Fruit fly (Drosophila melanogaster) whole organism, embryonic: ENCODE results near the gene Bx.
A peak's percentile ranks its signal among the peaks of the same experiment; 100 is the strongest.

Experiments used
- ATbp ChIP-seq: fragments of 200-800 bp; sonication (Bioruptor generic); optimal IDR thresholded peaks from 2 replicates; lab custom pipeline; 2017; ENCODE audit warnings: missing biosample characterization, mild to moderate bottlenecking, missing genetic modification characterization, missing genetic modification reagents
- Bdp1 ChIP-seq: fragments of 200-800 bp; sonication (Bioruptor generic); optimal IDR thresholded peaks from 3 replicates; lab custom pipeline; 2016; ENCODE audit warnings: missing biosample characterization, missing genetic modification characterization
- Bteb2 ChIP-seq: fragments of 200-800 bp; sonication (Bioruptor generic); optimal IDR thresholded peaks from 2 replicates; lab custom pipeline; 2016; ENCODE audit warnings: missing biosample characterization, missing genetic modification characterization
- CG10147 ChIP-seq: fragments of 200-800 bp; sonication (Bioruptor generic); optimal IDR thresholded peaks from 2 replicates; lab custom pipeline; 2019; ENCODE audit warnings: missing biosample characterization, mild to moderate bottlenecking, missing genetic modification characterization, moderate library complexity
- CG12942 ChIP-seq: fragments of 200-800 bp; sonication (Bioruptor generic); optimal IDR thresholded peaks from 3 replicates; lab custom pipeline; 2016; ENCODE audit warnings: missing biosample characterization, missing genetic modification characterization
- CG13287 ChIP-seq: fragments of 200-800 bp; sonication (Bioruptor generic); IDR thresholded peaks from 2 replicates; pipeline ENCODE4 v1.3.6; 2022; ENCODE audit warnings: missing biosample characterization, missing genetic modification characterization; ENCODE audit not compliant: partially characterized antibody
- CG13775 ChIP-seq: fragments of 200-800 bp; sonication (Bioruptor generic); optimal IDR thresholded peaks from 3 replicates; lab custom pipeline; 2017; ENCODE audit warnings: missing biosample characterization, mild to moderate bottlenecking, missing genetic modification characterization
- CG16863 ChIP-seq: fragments of 200-800 bp; sonication (Bioruptor generic); optimal IDR thresholded peaks from 3 replicates; lab custom pipeline; 2016; ENCODE audit warnings: missing biosample characterization, missing genetic modification characterization
- CG17186 ChIP-seq: fragments of 200-800 bp; sonication (Bioruptor generic); optimal IDR thresholded peaks from 3 replicates; lab custom pipeline; 2017; ENCODE audit warnings: missing biosample characterization, missing genetic modification reagents, missing genetic modification characterization
- CG2678 ChIP-seq: fragments of 200-800 bp; sonication (Bioruptor generic); optimal IDR thresholded peaks from 3 replicates; lab custom pipeline; 2019; ENCODE audit warnings: missing biosample characterization, mild to moderate bottlenecking, missing genetic modification characterization, moderate library complexity
- CG32772 ChIP-seq: fragments of 200-800 bp; sonication (Bioruptor generic); IDR thresholded peaks from 2 replicates; pipeline ENCODE4 v1.3.6; 2022; ENCODE audit warnings: missing biosample characterization, missing genetic modification characterization
- CG33557 ChIP-seq: fragments of 200-800 bp; sonication (Bioruptor generic); optimal IDR thresholded peaks from 2 replicates; lab custom pipeline; 2019; ENCODE audit warnings: missing biosample characterization, mild to moderate bottlenecking, missing genetic modification characterization, moderate library complexity
- CG34422 ChIP-seq: fragments of 200-800 bp; sonication (Bioruptor generic); IDR thresholded peaks from 3 replicates; pipeline ENCODE4 v1.3.6; 2022; ENCODE audit warnings: missing biosample characterization, missing genetic modification characterization
- CG3995 ChIP-seq: fragments of 200-800 bp; sonication (Bioruptor generic); optimal IDR thresholded peaks from 3 replicates; lab custom pipeline; 2016; ENCODE audit warnings: missing biosample characterization, missing genetic modification characterization
- CG4730 ChIP-seq: fragments of 200-800 bp; sonication (Bioruptor generic); IDR thresholded peaks from 2 replicates; pipeline ENCODE4 v1.3.6; 2022; ENCODE audit warnings: missing biosample characterization, missing genetic modification characterization
- CG5180 ChIP-seq: fragments of 200-800 bp; sonication (Bioruptor generic); optimal IDR thresholded peaks from 3 replicates; lab custom pipeline; 2017; ENCODE audit warnings: missing biosample characterization, missing genetic modification characterization, mild to moderate bottlenecking, moderate library complexity, missing genetic modification reagents
- CG8924 ChIP-seq: fragments of 200-800 bp; optimal IDR thresholded peaks from 3 replicates; lab custom pipeline; 2019; ENCODE audit warnings: missing biosample characterization, mild to moderate bottlenecking, missing genetic modification characterization, moderate library complexity
- Camta ChIP-seq: fragments of 200-800 bp; sonication (Bioruptor generic); optimal IDR thresholded peaks from 2 replicates; lab custom pipeline; 2016; ENCODE audit warnings: missing biosample characterization, missing genetic modification characterization
- CkIIα-i1 ChIP-seq: fragments of 200-800 bp; sonication (Bioruptor generic); IDR thresholded peaks from 2 replicates; pipeline ENCODE4 v1.3.6; 2022; ENCODE audit warnings: missing biosample characterization, missing genetic modification characterization
- Dll ChIP-seq: fragments of 200-800 bp; sonication (Bioruptor generic); IDR thresholded peaks from 4 replicates; pipeline ENCODE4 v1.3.6; 2022; ENCODE audit warnings: missing biosample characterization, missing genetic modification characterization; ENCODE audit not compliant: partially characterized antibody
- Ets65A ChIP-seq: fragments of 200-800 bp; sonication (Bioruptor generic); peaks from one replicate; lab custom pipeline; 2016; ENCODE audit warnings: missing biosample characterization, missing genetic modification characterization
- HLH4C ChIP-seq: fragments of 200-800 bp; sonication (Bioruptor generic); IDR thresholded peaks from 3 replicates; pipeline ENCODE4 v1.3.6; 2022; ENCODE audit warnings: missing biosample characterization, missing genetic modification characterization; ENCODE audit not compliant: partially characterized antibody
- Hsf ChIP-seq: fragments of 200-800 bp; sonication (Bioruptor generic); optimal IDR thresholded peaks from 3 replicates; lab custom pipeline; 2016; ENCODE audit warnings: missing biosample characterization, missing genetic modification characterization
- Sox100B ChIP-seq: fragments of 200-800 bp; sonication (Bioruptor generic); optimal IDR thresholded peaks from 3 replicates; lab custom pipeline; 2018; ENCODE audit warnings: missing biosample characterization, mild to moderate bottlenecking, missing genetic modification characterization
- Sox102F ChIP-seq: fragments of 200-800 bp; sonication (Bioruptor generic); optimal IDR thresholded peaks from 2 replicates; lab custom pipeline; 2018; ENCODE audit warnings: missing biosample characterization, mild to moderate bottlenecking, missing genetic modification characterization, moderate library complexity
- Ssrp ChIP-seq: fragments of 200-800 bp; sonication (Bioruptor generic); optimal IDR thresholded peaks from 2 replicates; lab custom pipeline; 2018; ENCODE audit warnings: missing biosample characterization, mild to moderate bottlenecking, missing genetic modification characterization, moderate library complexity
- Xbp1 ChIP-seq: fragments of 200-800 bp; sonication (Bioruptor generic); optimal IDR thresholded peaks from 3 replicates; lab custom pipeline; 2016; ENCODE audit warnings: missing biosample characterization, mild to moderate bottlenecking, missing genetic modification characterization
- al ChIP-seq: fragments of 200-800 bp; sonication (Bioruptor generic); IDR thresholded peaks from 2 replicates; pipeline ENCODE4 v1.3.6; 2022; ENCODE audit warnings: missing biosample characterization, missing genetic modification characterization
- aop ChIP-seq: fragments of 200-800 bp; sonication (Bioruptor generic); IDR thresholded peaks from 2 replicates; pipeline ENCODE4 v1.3.6; 2022; ENCODE audit warnings: missing biosample characterization, missing genetic modification characterization
- chinmo ChIP-seq: fragments of 200-800 bp; sonication (Bioruptor generic); IDR thresholded peaks from 4 replicates; pipeline ENCODE4 v1.3.6; 2022; ENCODE audit warnings: missing biosample characterization, missing genetic modification characterization; ENCODE audit not compliant: partially characterized antibody
- chn ChIP-seq: fragments of 200-800 bp; sonication (Bioruptor generic); optimal IDR thresholded peaks from 2 replicates; lab custom pipeline; 2016; ENCODE audit warnings: missing biosample characterization, missing genetic modification characterization
- ci ChIP-seq: fragments of 200-800 bp; sonication (Bioruptor generic); IDR thresholded peaks from 3 replicates; pipeline ENCODE4 v1.3.6; 2022; ENCODE audit warnings: missing biosample characterization, missing genetic modification characterization
- cwo ChIP-seq: fragments of 200-800 bp; sonication (Bioruptor generic); optimal IDR thresholded peaks from 3 replicates; lab custom pipeline; 2017; ENCODE audit warnings: missing biosample characterization, missing genetic modification characterization, mild to moderate bottlenecking, moderate library complexity, missing genetic modification reagents
- da ChIP-seq: fragments of 200-800 bp; sonication (Bioruptor generic); optimal IDR thresholded peaks from 2 replicates; lab custom pipeline; 2016; ENCODE audit warnings: missing biosample characterization, missing genetic modification characterization
- en ChIP-seq: fragments of 200-800 bp; sonication (Bioruptor generic); optimal IDR thresholded peaks from 2 replicates; lab custom pipeline; 2016; ENCODE audit warnings: missing biosample characterization, missing genetic modification characterization
- ewg ChIP-seq: fragments of 200-800 bp; sonication (Bioruptor generic); optimal IDR thresholded peaks from 3 replicates; lab custom pipeline; 2017; ENCODE audit warnings: mild to moderate bottlenecking, missing biosample characterization, missing genetic modification reagents, missing genetic modification characterization
- eyg ChIP-seq: fragments of 200-800 bp; sonication (Bioruptor generic); optimal IDR thresholded peaks from 3 replicates; lab custom pipeline; 2016; ENCODE audit warnings: missing biosample characterization, missing genetic modification characterization
- fd64A ChIP-seq: fragments of 200-800 bp; sonication (Bioruptor generic); optimal IDR thresholded peaks from 3 replicates; lab custom pipeline; 2018; ENCODE audit warnings: missing biosample characterization, mild to moderate bottlenecking, missing genetic modification characterization
- gem ChIP-seq: fragments of 200-800 bp; sonication (Bioruptor generic); optimal IDR thresholded peaks from 2 replicates; lab custom pipeline; 2019; ENCODE audit warnings: missing biosample characterization, mild to moderate bottlenecking, missing genetic modification characterization, moderate library complexity
- h ChIP-seq: fragments of >200 bp; optimal IDR thresholded peaks from 2 replicates; lab custom pipeline; 2017
- ken ChIP-seq: fragments of 200-800 bp; sonication (Bioruptor generic); IDR thresholded peaks from 3 replicates; pipeline ENCODE4 v1.3.6; 2022; ENCODE audit warnings: missing biosample characterization, missing genetic modification characterization
- mam ChIP-seq: fragments of 200-800 bp; sonication (Bioruptor generic); optimal IDR thresholded peaks from 3 replicates; lab custom pipeline; 2016; ENCODE audit warnings: missing biosample characterization, missing genetic modification characterization
- pita ChIP-seq: fragments of 200-800 bp; sonication (Bioruptor generic); optimal IDR thresholded peaks from 2 replicates; lab custom pipeline; 2017; ENCODE audit warnings: missing biosample characterization, mild to moderate bottlenecking, missing genetic modification characterization
- prd ChIP-seq, 3 experiments: fragments of >200 bp in 2 of 3; fragments of 200-800 bp in 1 of 3; sonication (Bioruptor generic) in 1 of 3; optimal IDR thresholded peaks in 2 of 3; IDR thresholded peaks in 1 of 3; 2 replicates in 2 of 3; 3 replicates in 1 of 3; pipeline versions ENCODE4 v1.3.6 to Lab custom; 2017 to 2022; ENCODE audit warnings: missing biosample characterization in 1 of 3, missing genetic modification characterization in 1 of 3
- pros ChIP-seq: fragments of 200-800 bp; sonication (Bioruptor generic); optimal IDR thresholded peaks from 3 replicates; lab custom pipeline; 2019; ENCODE audit warnings: missing biosample characterization, mild to moderate bottlenecking, missing genetic modification characterization, moderate library complexity
- sd ChIP-seq: fragments of 200-800 bp; sonication (Bioruptor generic); optimal IDR thresholded peaks from 3 replicates; lab custom pipeline; 2018; ENCODE audit warnings: missing biosample characterization, mild to moderate bottlenecking, missing genetic modification characterization, moderate library complexity
- slbo ChIP-seq: fragments of 200-800 bp; sonication (Bioruptor generic); IDR thresholded peaks from 2 replicates; pipeline ENCODE4 v1.3.6; 2022; ENCODE audit warnings: missing biosample characterization, missing genetic modification characterization
- tap ChIP-seq: fragments of 200-800 bp; optimal IDR thresholded peaks from 3 replicates; lab custom pipeline; 2019; ENCODE audit warnings: missing biosample characterization, mild to moderate bottlenecking, missing genetic modification characterization, moderate library complexity
- trem ChIP-seq: fragments of 200-800 bp; optimal IDR thresholded peaks from 3 replicates; lab custom pipeline; 2019; ENCODE audit warnings: missing biosample characterization, mild to moderate bottlenecking, missing genetic modification characterization, moderate library complexity
- vfl ChIP-seq: fragments of 200-800 bp; sonication (Bioruptor generic); optimal IDR thresholded peaks from 2 replicates; lab custom pipeline; 2016; ENCODE audit warnings: missing biosample characterization, missing genetic modification characterization
- zfh1 ChIP-seq: fragments of 200-800 bp; sonication (Bioruptor generic); IDR thresholded peaks from 3 replicates; pipeline ENCODE4 v1.3.6; 2022; ENCODE audit warnings: missing biosample characterization, missing genetic modification characterization

The Bx gene

dm6 chrX:18523146-18523812, 8.1 kb downstream of the Bx start (continued):
- TF ChIP-seq tap (tag; lab: Kevin White, UChicago), result no peak
- no peak for TF ChIP-seq ci (GFP tag; lab: Robert Waterston, UW)
- TF ChIP-seq prd (optimal IDR thresholded peaks at IDR 0.05; lab: Kevin White, UChicago), result no peak
- no peak for TF ChIP-seq prd (GFP tag; IDR thresholded peaks at IDR 0.05; lab: Robert Waterston, UW)
- TF ChIP-seq h (lab: Kevin White, UChicago), result no peak
- TF ChIP-seq CG13287 (GFP tag; lab: Robert Waterston, UW), result no peak
- no peak for TF ChIP-seq CG34422 (GFP tag; lab: Robert Waterston, UW)
- no peak for TF ChIP-seq pita (GFP tag; lab: Kevin White, UChicago)
- TF ChIP-seq trem (tag; lab: Kevin White, UChicago), result no peak
- TF ChIP-seq fd64A (GFP tag; lab: Kevin White, UChicago), result no peak
- TF ChIP-seq pros (GFP tag; lab: Kevin White, UChicago), result no peak
- TF ChIP-seq CG2678 (tag; lab: Kevin White, UChicago), result no peak
- TF ChIP-seq CG33557, result peak; percentile 45
- TF ChIP-seq Xbp1 (GFP tag; lab: Kevin White, UChicago), result no peak
- no peak for TF ChIP-seq al (GFP tag; lab: Robert Waterston, UW)
- peak; percentile 54 for TF ChIP-seq gem
- no peak for TF ChIP-seq CG3995 (GFP tag; lab: Kevin White, UChicago)
- no peak for TF ChIP-seq da (GFP tag; lab: Kevin White, UChicago)
- no peak for TF ChIP-seq en
- no peak for TF ChIP-seq sd
- TF ChIP-seq CG10147 (GFP tag; lab: Kevin White, UChicago), result no peak
- TF ChIP-seq Hsf (GFP tag; lab: Kevin White, UChicago), result no peak
- TF ChIP-seq mam, result no peak
- peak; percentile 39 for TF ChIP-seq Ets65A
- TF ChIP-seq CG13775 (GFP tag; lab: Kevin White, UChicago), result no peak
- TF ChIP-seq aop (GFP tag; lab: Robert Waterston, UW), result no peak
- no peak for TF ChIP-seq ATbp (GFP tag; lab: Kevin White, UChicago)
- TF ChIP-seq cwo (GFP tag; lab: Kevin White, UChicago), result no peak
- no peak for TF ChIP-seq vfl (GFP tag; lab: Kevin White, UChicago)
- no peak for TF ChIP-seq slbo
- TF ChIP-seq CG12942 (GFP tag; lab: Kevin White, UChicago), result no peak
- TF ChIP-seq chinmo (GFP tag; lab: Robert Waterston, UW), result no peak
- TF ChIP-seq zfh1 (GFP tag; lab: Robert Waterston, UW), result no peak
- peak; percentile 20 for TF ChIP-seq Ssrp (tag; lab: Kevin White, UChicago)
- TF ChIP-seq CG8924 (tag; lab: Kevin White, UChicago), result peak; percentile 29
- no peak for TF ChIP-seq ken (GFP tag; lab: Robert Waterston, UW)
- no peak for TF ChIP-seq CG16863 (GFP tag; lab: Kevin White, UChicago)
- TF ChIP-seq HLH4C (GFP tag; lab: Robert Waterston, UW), result no peak
- no peak for TF ChIP-seq CG17186 (GFP tag; lab: Kevin White, UChicago)
- TF ChIP-seq Sox100B (GFP tag; lab: Kevin White, UChicago), result no peak
- no peak for TF ChIP-seq CG5180 (GFP tag; lab: Kevin White, UChicago)
- no peak for TF ChIP-seq Bteb2 (GFP tag; lab: Kevin White, UChicago)
- no peak for TF ChIP-seq CG4730 (GFP tag; lab: Robert Waterston, UW)
- TF ChIP-seq Sox102F (GFP tag; lab: Kevin White, UChicago), result no peak
- no peak for TF ChIP-seq CG32772 (GFP tag; lab: Robert Waterston, UW)
- TF ChIP-seq chn (GFP tag; lab: Kevin White, UChicago), result no peak
- no peak for TF ChIP-seq CkIIα-i1
- no peak for TF ChIP-seq ewg
- TF ChIP-seq Dll (GFP tag; lab: Robert Waterston, UW), result no peak
- no peak for TF ChIP-seq Camta (GFP tag; lab: Kevin White, UChicago)
- no peak for TF ChIP-seq eyg (GFP tag; lab: Kevin White, UChicago)
- TF ChIP-seq Bdp1, result no peak
